Worm (Caenorhabditis elegans) whole organism, L1 larva: ENCODE measurements around the gene cyn-8.

Experiments
- elt-2 ChIP-seq: sonication (generic microtip); optimal IDR thresholded peaks from 2 replicates; lab custom pipeline; 2016; ENCODE audit warnings: missing genetic modification characterization, mild to moderate bottlenecking, inconsistent platforms, missing compliant biosample characterization, missing genetic modification reagents
- isw-1 ChIP-seq: fragments of 200-800 bp; sonication (Bioruptor generic); IDR thresholded peaks from 2 replicates; pipeline ENCODE4 v1.3.6; 2022; ENCODE audit warnings: missing genetic modification characterization, missing compliant biosample characterization
- mab-9 ChIP-seq: fragments of 200-800 bp; sonication (Bioruptor generic); IDR thresholded peaks from 2 replicates; pipeline ENCODE4 v1.3.6; 2022; ENCODE audit warnings: missing genetic modification reagents, missing genetic modification characterization, missing compliant biosample characterization
- unc-30 ChIP-seq: sonication (generic microtip); optimal IDR thresholded peaks from 2 replicates; lab custom pipeline; 2017; ENCODE audit warnings: missing biosample characterization, missing genetic modification characterization
- zag-1 ChIP-seq: fragments of 150-350 bp; optimal IDR thresholded peaks from 2 replicates; lab custom pipeline; 2014; ENCODE audit warnings: missing biosample characterization, missing genetic modification characterization

DNA sequence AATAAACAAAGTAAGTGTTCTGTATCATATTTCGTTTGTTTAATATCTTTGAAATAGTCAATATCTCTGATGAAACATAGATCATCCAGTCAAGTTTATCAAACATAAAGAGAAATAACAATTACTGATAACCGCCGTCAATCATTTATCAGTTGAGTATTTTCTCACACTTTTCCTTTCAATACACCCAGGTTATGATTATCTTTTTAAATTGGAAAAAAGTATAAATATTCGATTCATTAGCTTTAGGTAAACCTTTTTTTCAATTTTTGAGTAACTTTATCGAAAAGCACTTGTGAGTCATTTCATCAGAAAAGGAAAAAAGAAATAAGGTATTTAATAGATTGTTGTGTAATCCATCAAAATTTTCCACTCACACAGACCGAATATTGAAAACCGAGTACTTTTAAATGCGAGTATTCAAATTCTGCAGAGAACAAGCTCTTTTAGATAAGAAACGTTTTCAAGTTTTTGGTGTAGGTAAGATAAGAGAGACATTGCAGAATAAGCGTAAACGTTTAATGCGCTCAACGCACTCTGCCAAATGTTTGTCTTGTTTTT, 19.6 kb upstream of the cyn-8 start:
- TF ChIP-seq mab-9 (GFP tag; lab: Robert Waterston, UW) (no peak), elt-2 (tag; lab: Kevin White, UChicago) (peak; percentile 65), isw-1 (GFP tag; lab: Robert Waterston, UW) (no peak), zag-1 (tag; lab: Kevin White, UChicago) (no peak), unc-30 (tag; lab: Kevin White, UChicago) (no peak)
